Worm (Caenorhabditis elegans): ENCODE results near the gene tag-164.
"Not testable (repeated sequence)": the region's sequence is repeated elsewhere in the genome, so short reads cannot be mapped to it uniquely, and the experiment has no call there.

tag-164 gene

DNA sequence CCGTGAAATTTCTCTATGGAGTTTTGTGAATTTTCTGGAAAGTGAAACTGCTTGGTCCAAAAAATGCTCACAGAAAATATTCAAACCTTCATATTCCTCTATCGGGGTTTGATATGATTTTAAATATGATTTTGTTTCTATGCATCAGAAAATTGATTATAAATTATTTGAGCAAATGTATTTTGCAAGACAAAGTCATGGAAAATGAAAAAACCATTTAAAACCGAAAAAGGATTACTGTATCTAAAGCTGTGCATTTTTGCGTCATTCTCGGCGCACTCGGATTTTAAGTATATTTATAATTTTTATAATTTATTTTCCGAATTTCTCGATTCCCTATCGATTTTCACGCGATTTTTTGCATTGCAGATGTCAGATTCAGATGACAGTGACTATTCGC, 12.2 kb downstream of the tag-164 start, which contains the start of gene pssy-2:
Gene pssy-2, plus strand, starts transcription at position 301 of the 400 bp plus-strand sequence.
- TF ChIP-seq ztf-11 (tag; optimal IDR thresholded peaks at IDR 0.05), result no peak
- no peak for TF ChIP-seq unc-39 (tag; optimal IDR thresholded peaks at IDR 0.05)
- no peak for TF ChIP-seq nhr-28 (tag; optimal IDR thresholded peaks at IDR 0.05)
- no peak for TF ChIP-seq mls-2 (tag; optimal IDR thresholded peaks at IDR 0.05)
- no peak for TF ChIP-seq lin-13 (tag; optimal IDR thresholded peaks at IDR 0.05)
- no peak for TF ChIP-seq nhr-2 (tag; optimal IDR thresholded peaks at IDR 0.05)
- no peak for TF ChIP-seq bed-3 (GFP tag; optimal IDR thresholded peaks at IDR 0.05)
- TF ChIP-seq drap-1 (GFP tag; optimal IDR thresholded peaks at IDR 0.05), result no peak
- no peak for TF ChIP-seq snpc-4 (tag; optimal IDR thresholded peaks at IDR 0.05)
- no peak for TF ChIP-seq ceh-39 (tag; optimal IDR thresholded peaks at IDR 0.05)
- no peak for TF ChIP-seq sptf-1 (tag; optimal IDR thresholded peaks at IDR 0.05)
- no peak for TF ChIP-seq nhr-237 (tag; optimal IDR thresholded peaks at IDR 0.05)
- TF ChIP-seq ham-2 (GFP tag; optimal IDR thresholded peaks at IDR 0.05), result no peak
- no peak for TF ChIP-seq cnd-1 (tag; optimal IDR thresholded peaks at IDR 0.05)
- TF ChIP-seq zip-8 (tag; optimal IDR thresholded peaks at IDR 0.05), result no peak
- no peak for TF ChIP-seq pha-4 (tag; optimal IDR thresholded peaks at IDR 0.05)
- TF ChIP-seq elt-3 (tag; optimal IDR thresholded peaks at IDR 0.05), result no peak
- no peak for TF ChIP-seq tbx-8 (GFP tag; optimal IDR thresholded peaks at IDR 0.05)
- TF ChIP-seq elt-1 (tag; optimal IDR thresholded peaks at IDR 0.05; ENCODE audit: borderline replicate concordance, insufficient read depth), result no peak

DNA sequence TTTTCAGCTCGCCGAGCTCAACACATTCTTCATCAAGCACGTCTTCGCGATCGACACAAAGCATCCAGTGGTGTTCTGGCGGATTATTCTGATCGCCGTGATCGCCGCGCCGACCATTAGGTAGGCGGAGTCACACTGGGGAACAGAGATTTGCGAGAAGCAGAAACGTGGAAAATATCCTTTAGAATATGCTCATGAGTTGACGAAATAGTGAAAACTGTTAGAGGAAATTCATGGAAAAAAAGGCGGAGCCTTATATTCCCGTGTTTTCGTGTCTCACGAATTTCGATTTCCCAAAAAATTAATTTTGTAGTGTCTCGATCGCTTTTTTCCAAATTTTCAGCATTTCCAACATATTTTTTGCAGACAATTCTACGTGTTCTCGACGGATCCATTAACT, 15.1 kb downstream of the tag-164 start:
- TF ChIP-seq cnd-1 (tag; optimal IDR thresholded peaks at IDR 0.05), result peak; percentile 54
- no peak for TF ChIP-seq nhr-237 (tag; optimal IDR thresholded peaks at IDR 0.05)

DNA sequence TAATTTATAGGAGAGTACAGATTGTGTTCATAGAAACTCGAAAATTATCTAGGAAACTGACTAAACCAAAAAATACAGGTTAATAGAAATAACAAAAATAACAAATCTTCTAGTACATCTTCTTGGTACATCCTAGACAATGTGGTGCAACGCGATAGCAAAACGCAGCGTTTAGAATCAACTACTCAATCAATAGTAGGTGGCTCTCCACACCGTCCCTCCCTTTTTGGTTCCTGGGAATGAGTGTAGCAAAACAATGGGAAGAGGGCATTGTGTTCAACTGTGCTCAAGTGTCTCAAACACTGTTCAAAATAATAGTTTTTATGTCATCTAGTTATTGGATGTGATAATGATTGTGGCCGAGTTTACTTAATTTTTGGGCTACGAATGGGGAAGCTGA, 17.3 kb downstream of the tag-164 start, which contains the start of gene T27E9.6:
Gene T27E9.6, minus strand, starts transcription at position 101 of the 400 bp plus-strand sequence.
- no peak for TF ChIP-seq pha-4 (tag; optimal IDR thresholded peaks at IDR 0.05)
- TF ChIP-seq sem-2 (GFP tag; optimal IDR thresholded peaks at IDR 0.05), result no peak
- no peak for TF ChIP-seq lin-13 (tag; optimal IDR thresholded peaks at IDR 0.05)
- TF ChIP-seq snpc-4 (tag; optimal IDR thresholded peaks at IDR 0.05), result no peak
- TF ChIP-seq nhr-76 (tag; optimal IDR thresholded peaks at IDR 0.05), result no peak

DNA sequence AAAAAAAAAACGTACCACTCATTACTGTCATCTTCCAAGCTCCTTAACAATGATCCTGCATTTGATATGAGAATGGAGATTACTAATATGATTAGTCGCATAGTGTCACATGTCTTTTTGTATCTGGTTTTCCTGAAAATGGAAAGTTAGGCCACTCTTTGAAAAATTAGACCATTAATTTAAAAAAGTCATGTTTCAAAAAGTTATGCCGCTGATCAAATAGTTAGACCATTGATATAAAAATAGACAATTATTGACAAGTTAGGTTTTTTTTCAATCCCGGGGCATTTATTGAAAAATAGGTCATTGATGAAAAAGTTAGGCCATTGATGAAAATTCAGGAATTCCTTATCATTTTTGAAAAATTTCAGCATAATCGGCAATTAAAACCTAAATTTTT, 24.7 kb downstream of the tag-164 start, which contains the start of gene acc-4:
Gene acc-4, minus strand, starts transcription at position 101 of the 400 bp plus-strand sequence.
- TF ChIP-seq nhr-12 (tag; optimal IDR thresholded peaks at IDR 0.05), result no peak

DNA sequence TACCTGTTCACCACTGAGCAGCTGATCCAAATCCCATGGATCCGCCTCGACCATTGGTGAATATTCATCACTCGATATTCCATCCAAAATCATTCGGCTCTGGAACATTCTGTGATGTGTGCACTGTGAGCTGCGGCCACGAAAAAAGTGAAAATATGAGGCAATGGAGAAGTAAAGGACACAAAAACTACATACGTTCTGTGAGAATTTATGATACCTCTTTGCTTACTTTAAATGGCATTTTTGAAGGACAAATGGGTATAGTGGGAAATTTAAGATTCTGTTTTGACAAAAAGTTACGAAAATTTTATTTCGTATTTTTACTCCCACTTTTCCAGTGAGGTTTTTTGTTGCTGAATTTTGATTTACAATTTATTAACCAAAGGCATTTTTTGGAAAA, 33.0 kb downstream of the tag-164 start, which contains the start of gene twk-40:
Gene twk-40, minus strand, starts transcription at position 101 of the 400 bp plus-strand sequence.
- no peak for TF ChIP-seq zip-8 (tag; optimal IDR thresholded peaks at IDR 0.05)

DNA sequence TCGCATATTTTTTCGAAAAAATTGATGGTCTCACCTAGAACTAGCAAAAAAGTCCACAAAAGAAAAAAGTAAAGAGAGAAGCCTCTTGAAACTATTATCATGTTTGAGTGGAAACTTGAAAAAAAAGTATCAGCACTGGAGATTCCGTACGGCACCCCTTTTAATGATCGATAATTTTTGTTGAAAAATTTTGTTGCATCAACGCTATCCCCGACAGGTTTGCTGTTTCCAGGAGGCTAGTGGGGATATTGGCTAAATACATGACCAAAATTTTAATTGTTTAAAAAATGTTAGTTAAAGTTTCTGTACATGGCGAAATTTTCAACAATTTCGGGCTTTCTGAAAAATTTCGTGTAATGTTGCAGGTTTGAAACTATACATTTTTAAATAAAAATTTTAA, 36.2 kb downstream of the tag-164 start, which contains the start of gene T28A8.2:
Gene T28A8.2, minus strand, starts transcription at position 101 of the 400 bp plus-strand sequence.
- TF ChIP-seq bed-3 (GFP tag; optimal IDR thresholded peaks at IDR 0.05) (no peak), nhr-12 (tag; optimal IDR thresholded peaks at IDR 0.05) (no peak), flh-1 (GFP tag; optimal IDR thresholded peaks at IDR 0.05) (no peak), unc-120 (tag; optimal IDR thresholded peaks at IDR 0.05; ENCODE audit: poor library complexity, severe bottlenecking) (no peak), ceh-43 (GFP tag; optimal IDR thresholded peaks at IDR 0.05) (no peak)

DNA sequence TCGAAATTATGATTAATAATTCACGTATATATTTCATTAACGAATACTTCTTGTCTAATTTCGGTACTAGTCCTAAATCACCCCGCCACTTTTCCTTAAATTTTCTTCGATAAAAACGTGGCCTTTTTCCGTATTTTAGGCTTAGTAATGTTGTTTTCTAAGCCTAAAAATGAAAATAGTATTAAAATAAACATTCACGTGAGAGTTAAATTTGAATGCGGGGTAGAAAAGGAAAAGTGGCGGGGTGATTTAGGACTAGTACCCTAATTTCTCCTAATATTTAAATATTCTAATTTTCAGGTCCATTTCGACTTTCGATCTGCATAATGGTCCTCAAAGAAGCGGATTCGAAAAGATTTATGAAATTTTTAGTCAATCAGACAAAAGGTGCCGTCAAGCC, 39.6 kb downstream of the tag-164 start, which contains the start of gene T28A8.6:
Gene T28A8.6, plus strand, starts transcription at position 301 of the 400 bp plus-strand sequence.
- TF ChIP-seq ham-2 (GFP tag; optimal IDR thresholded peaks at IDR 0.05); nhr-12 (tag; optimal IDR thresholded peaks at IDR 0.05); ceh-83 (GFP tag; optimal IDR thresholded peaks at IDR 0.05): not testable (repeated sequence)

DNA sequence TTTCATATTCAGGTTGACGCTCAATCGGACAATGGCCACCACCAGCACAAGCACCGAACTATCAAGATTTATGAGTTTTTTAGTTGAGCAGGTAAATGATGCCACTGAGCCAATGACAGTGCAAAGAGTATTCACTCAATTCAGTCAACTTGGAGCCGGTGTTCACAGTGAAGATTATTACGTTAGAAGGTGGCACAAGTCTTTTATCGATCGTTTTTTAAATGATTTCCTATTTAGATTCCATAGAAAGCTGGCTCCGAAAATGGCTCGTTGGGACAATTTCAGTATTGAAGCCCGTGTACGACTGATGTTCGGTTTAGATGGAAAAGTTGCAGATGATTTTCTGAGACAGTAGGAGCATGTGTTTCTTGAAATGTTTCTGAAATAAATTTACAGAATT, 42.3 kb downstream of the tag-164 start, which contains the start of gene T28A8.5:
Gene T28A8.5, plus strand, starts transcription at position 32 of the 400 bp plus-strand sequence.
- TF ChIP-seq lsy-2 (tag; optimal IDR thresholded peaks at IDR 0.05), result no peak
